Fruit fly (Drosophila melanogaster): ENCODE results near the gene CG42724.
A peak's percentile ranks its signal among the peaks of the same experiment; 100 is the strongest.

Gene CG42724

dm6 chr3R:6404174-6404573, 36.1 kb upstream of the CG42724 start (continued):
- no peak for TF ChIP-seq CrebB (tag; optimal IDR thresholded peaks at IDR 0.05)
- peak; percentile 80 for TF ChIP-seq Hr3 (GFP tag; optimal IDR thresholded peaks at IDR 0.05)
- TF ChIP-seq Ets97D (GFP tag; optimal IDR thresholded peaks at IDR 0.05), result peak; percentile 49
- no peak for TF ChIP-seq CG10321 (GFP tag; IDR thresholded peaks at IDR 0.05)
- TF ChIP-seq kah (GFP tag; optimal IDR thresholded peaks at IDR 0.05), result peak; percentile 3
- TF ChIP-seq sim (GFP tag; IDR thresholded peaks at IDR 0.05), result peak; percentile 89
- peak; percentile 64 for TF ChIP-seq NfI (GFP tag; optimal IDR thresholded peaks at IDR 0.05)
- TF ChIP-seq CG9876 (GFP tag; optimal IDR thresholded peaks at IDR 0.05), result no peak
- peak; percentile 49 for TF ChIP-seq CG30431 (GFP tag; optimal IDR thresholded peaks at IDR 0.05)
- TF ChIP-seq CG16813 (GFP tag; IDR thresholded peaks at IDR 0.05; ENCODE audit: partially characterized antibody), result no peak
- no peak for TF ChIP-seq gfzf (GFP tag; optimal IDR thresholded peaks at IDR 0.05)
- TF ChIP-seq h (optimal IDR thresholded peaks at IDR 0.05), result no peak
- peak; percentile 5 for TF ChIP-seq ac (GFP tag; optimal IDR thresholded peaks at IDR 0.05)
- no peak for TF ChIP-seq vfl (GFP tag; optimal IDR thresholded peaks at IDR 0.05)
- peak; percentile 82 for TF ChIP-seq ase (GFP tag; IDR thresholded peaks at IDR 0.05)
- no peak for TF ChIP-seq CG3995 (GFP tag; optimal IDR thresholded peaks at IDR 0.05)
- TF ChIP-seq CG1602 (GFP tag; optimal IDR thresholded peaks at IDR 0.05), result peak; percentile 72
- TF ChIP-seq dimm (GFP tag; IDR thresholded peaks at IDR 0.05), result no peak
- TF ChIP-seq Deaf1 (tag; optimal IDR thresholded peaks at IDR 0.05), result peak; percentile 24
- TF ChIP-seq CG1233 (GFP tag; optimal IDR thresholded peaks at IDR 0.05), result peak; percentile 51
- TF ChIP-seq tll (GFP tag; optimal IDR thresholded peaks at IDR 0.05), result no peak
- TF ChIP-seq mirr (GFP tag; optimal IDR thresholded peaks at IDR 0.05), result no peak
- TF ChIP-seq cwo (GFP tag; optimal IDR thresholded peaks at IDR 0.05), result peak; percentile 87
- TF ChIP-seq Ssrp (tag; optimal IDR thresholded peaks at IDR 0.05), result peak; percentile 74
- peak; percentile 23 for TF ChIP-seq gro (GFP tag; optimal IDR thresholded peaks at IDR 0.05)
- peak; percentile 74 for TF ChIP-seq Side (GFP tag; optimal IDR thresholded peaks at IDR 0.05)
- TF ChIP-seq corto (GFP tag; optimal IDR thresholded peaks at IDR 0.05), result peak; percentile 26
- peak; percentile 84 for TF ChIP-seq Xbp1 (GFP tag; optimal IDR thresholded peaks at IDR 0.05)
- peak; percentile 81 for TF ChIP-seq mam (GFP tag; optimal IDR thresholded peaks at IDR 0.05)
- TF ChIP-seq CG13894 (tag; optimal IDR thresholded peaks at IDR 0.05), result no peak
- TF ChIP-seq zfh1 (GFP tag; IDR thresholded peaks at IDR 0.05), result peak; percentile 87
- peak; percentile 93 for TF ChIP-seq slbo (GFP tag; IDR thresholded peaks at IDR 0.05)
- TF ChIP-seq hth (optimal IDR thresholded peaks at IDR 0.05), result no peak
- peak; percentile 68 for TF ChIP-seq maf-S (GFP tag; optimal IDR thresholded peaks at IDR 0.05)
- TF ChIP-seq CG3407 (GFP tag; optimal IDR thresholded peaks at IDR 0.05), result peak; percentile 75
- TF ChIP-seq Poxn (GFP tag; IDR thresholded peaks at IDR 0.05), result peak; percentile 63
- peak; percentile 65; the same call in 1 of the 2 replicates for TF ChIP-seq ro (GFP tag; IDR thresholded peaks at IDR 0.05)
- no peak for TF ChIP-seq CG14860 (GFP tag; IDR thresholded peaks at IDR 0.05; ENCODE audit: partially characterized antibody)
- TF ChIP-seq CG43689 (GFP tag; IDR thresholded peaks at IDR 0.05), result no peak
- TF ChIP-seq Blimp-1 (GFP tag; optimal IDR thresholded peaks at IDR 0.05), result peak; percentile 82
- peak; percentile 72; the same call in 2 of the 3 replicates for TF ChIP-seq otp (GFP tag; IDR thresholded peaks at IDR 0.05)
- TF ChIP-seq Vsx1 (GFP tag; optimal IDR thresholded peaks at IDR 0.05), result peak; percentile 71
- TF ChIP-seq CG2129 (GFP tag; IDR thresholded peaks at IDR 0.05; ENCODE audit: partially characterized antibody), result no peak
- TF ChIP-seq so (GFP tag; IDR thresholded peaks at IDR 0.05), result peak; percentile 87
- no peak for TF ChIP-seq CG7987 (GFP tag; optimal IDR thresholded peaks at IDR 0.05)
- TF ChIP-seq CG9797 (GFP tag; optimal IDR thresholded peaks at IDR 0.05), result no peak
- no peak for TF ChIP-seq ssp (GFP tag; IDR thresholded peaks at IDR 0.05)
- peak; percentile 88 for TF ChIP-seq seq (GFP tag; IDR thresholded peaks at IDR 0.05)
- TF ChIP-seq az2 (GFP tag; optimal IDR thresholded peaks at IDR 0.05), result peak; percentile 81
- peak; percentile 41 for TF ChIP-seq Nf-YC (tag; optimal IDR thresholded peaks at IDR 0.05)
- TF ChIP-seq CG32767 (GFP tag; IDR thresholded peaks at IDR 0.05), result peak; percentile 85; the same call in 1 of the 2 replicates
- no peak for TF ChIP-seq usp (GFP tag; optimal IDR thresholded peaks at IDR 0.05)
